Worm (Caenorhabditis elegans) whole organism, early embryonic: ENCODE results near the gene strm-1.

Experiments used
- B0310.2 ChIP-seq: sonication (generic microtip); optimal IDR thresholded peaks from 2 replicates; lab custom pipeline; 2016; ENCODE audit warnings: mild to moderate bottlenecking, missing genetic modification characterization, missing compliant biosample characterization
- F13C5.2 ChIP-seq: sonication (generic microtip); optimal IDR thresholded peaks from 2 replicates; lab custom pipeline; 2017; ENCODE audit warnings: mild to moderate bottlenecking, missing genetic modification characterization, inconsistent platforms, missing compliant biosample characterization
- aly-1 ChIP-seq: sonication (generic microtip); optimal IDR thresholded peaks from 2 replicates; lab custom pipeline; 2016; ENCODE audit warnings: missing genetic modification characterization, missing compliant biosample characterization
- ama-1 ChIP-seq: fragments of 150-350 bp; optimal IDR thresholded peaks from 2 replicates; lab custom pipeline; 2014
- ceh-13 ChIP-seq: fragments of 200-800 bp; sonication (Bioruptor generic); optimal IDR thresholded peaks from 2 replicates; lab custom pipeline; 2018; ENCODE audit warnings: mild to moderate bottlenecking, missing genetic modification characterization, missing compliant biosample characterization
- ceh-36 ChIP-seq: sonication (generic microtip); optimal IDR thresholded peaks from 2 replicates; lab custom pipeline; 2016; ENCODE audit warnings: missing genetic modification characterization, inconsistent platforms, missing compliant biosample characterization
- ets-7 ChIP-seq: sonication (generic microtip); optimal IDR thresholded peaks from 2 replicates; lab custom pipeline; 2016; ENCODE audit warnings: missing genotype, missing genetic modification characterization, missing compliant biosample characterization
- flt-1 ChIP-seq: fragments of 200-800 bp; sonication (Bioruptor generic); IDR thresholded peaks from 2 replicates; pipeline ENCODE4 v1.3.6; 2022; ENCODE audit warnings: missing genetic modification characterization, missing compliant biosample characterization
- hmbx-1 ChIP-seq: sonication (generic microtip); optimal IDR thresholded peaks from 2 replicates; lab custom pipeline; 2016; ENCODE audit warnings: mild to moderate bottlenecking, missing genetic modification characterization, missing compliant biosample characterization
- hmg-4 ChIP-seq: fragments of 200-800 bp; sonication (Bioruptor generic); optimal IDR thresholded peaks from 2 replicates; lab custom pipeline; 2018; ENCODE audit warnings: mild to moderate bottlenecking, missing genetic modification characterization, missing compliant biosample characterization
- hnd-1 ChIP-seq: sonication (generic microtip); optimal IDR thresholded peaks from 2 replicates; lab custom pipeline; 2016; ENCODE audit warnings: missing genetic modification characterization, missing compliant biosample characterization
- pes-1 ChIP-seq: fragments of 200-800 bp; sonication (Bioruptor generic); IDR thresholded peaks from 2 replicates; pipeline ENCODE4 v1.3.6; 2022; ENCODE audit warnings: missing genetic modification reagents, missing genetic modification characterization, missing compliant biosample characterization
- scrt-1 ChIP-seq: fragments of 200-800 bp; sonication (Bioruptor generic); IDR thresholded peaks from 2 replicates; pipeline ENCODE4 v1.3.6; 2022; ENCODE audit warnings: missing genetic modification characterization, missing compliant biosample characterization
- sea-1 ChIP-seq: fragments of 200-800 bp; sonication (Bioruptor generic); conservative IDR thresholded peaks from 2 replicates; pipeline ENCODE4 v1.3.6; 2022; ENCODE audit warnings: missing genetic modification characterization, missing compliant biosample characterization
- tbx-11 ChIP-seq: fragments of 200-800 bp; sonication (Bioruptor generic); IDR thresholded peaks from 2 replicates; pipeline ENCODE4 v1.3.6; 2022; ENCODE audit warnings: missing genetic modification characterization, missing compliant biosample characterization
- tbx-37 ChIP-seq: fragments of 200-800 bp; sonication (Bioruptor generic); conservative IDR thresholded peaks from 2 replicates; pipeline ENCODE4 v1.3.6; 2022; ENCODE audit warnings: missing genetic modification reagents, missing genetic modification characterization, missing compliant biosample characterization
- tra-4 ChIP-seq: sonication (generic microtip); optimal IDR thresholded peaks from 2 replicates; lab custom pipeline; 2017; ENCODE audit warnings: missing genetic modification characterization, missing compliant biosample characterization

Gene strm-1

DNA sequence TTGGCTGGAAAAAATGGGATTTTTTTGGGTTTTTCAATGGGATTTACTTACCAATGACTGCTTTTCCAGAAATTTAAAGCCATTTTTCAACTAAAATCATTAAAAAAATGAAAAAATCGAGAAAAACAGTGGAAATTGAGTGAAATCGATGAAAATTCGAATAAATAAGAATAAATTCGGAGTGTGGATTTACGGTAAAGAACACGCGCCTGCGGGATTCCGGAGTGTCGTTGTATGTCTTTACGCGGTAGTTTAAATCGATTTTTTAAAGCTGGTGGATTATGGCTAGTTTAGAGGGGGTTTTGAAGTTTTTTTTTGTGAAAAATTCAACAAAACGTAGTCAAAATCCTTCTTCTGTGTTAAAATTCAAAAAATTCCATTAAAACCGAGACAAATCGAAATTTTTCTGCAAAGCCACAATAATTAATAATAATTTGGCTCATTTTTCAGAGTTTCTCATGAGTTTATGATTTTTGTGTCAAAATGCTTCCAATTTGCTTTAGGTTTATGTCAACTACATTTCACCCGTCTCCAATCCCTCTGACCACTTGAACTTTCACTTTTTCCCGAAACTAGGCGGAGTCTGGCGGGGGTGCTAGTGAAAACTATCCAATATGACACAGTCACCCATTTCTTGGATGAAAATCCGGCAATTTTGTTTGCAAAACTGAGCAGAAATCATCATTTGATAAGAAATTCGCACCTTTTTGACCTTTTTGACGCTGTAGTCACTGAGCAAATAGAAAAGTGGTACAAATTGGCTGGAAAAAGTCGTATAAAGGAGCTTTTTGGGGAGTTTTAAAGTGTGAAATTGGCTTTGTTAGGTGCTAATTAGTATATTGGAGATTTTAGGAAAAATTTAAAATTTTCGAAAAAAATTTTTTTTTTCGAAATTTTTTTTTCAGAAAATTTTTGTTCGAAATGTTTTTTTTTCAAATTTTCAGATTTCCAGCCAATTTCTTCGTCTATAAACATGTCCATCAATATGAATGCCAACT, at the start of gene strm-1, which contains the start of gene cic-1:
Gene strm-1 (plus strand): TSS at position 945 of the 998 bp plus-strand sequence.
Gene cic-1 (minus strand): TSS at position 96 of the 998 bp plus-strand sequence.
- TF ChIP-seq sea-1 (GFP tag; lab: Robert Waterston, UW) (no peak), ets-7 (tag; lab: Kevin White, UChicago) (no peak), hmbx-1 (tag; lab: Kevin White, UChicago) (no peak), ama-1 (lab: Kevin White, UChicago) (no peak), tbx-37 (GFP tag; lab: Robert Waterston, UW) (no peak), scrt-1 (GFP tag; lab: Robert Waterston, UW) (no peak), hnd-1 (no peak), B0310.2 (tag; lab: Kevin White, UChicago) (no peak), tbx-11 (GFP tag; lab: Robert Waterston, UW) (no peak), tra-4 (tag; lab: Kevin White, UChicago) (no peak), F13C5.2 (tag; lab: Kevin White, UChicago) (no peak), hmg-4 (GFP tag; lab: Kevin White, UChicago) (no peak), aly-1 (tag; lab: Kevin White, UChicago) (no peak)

DNA sequence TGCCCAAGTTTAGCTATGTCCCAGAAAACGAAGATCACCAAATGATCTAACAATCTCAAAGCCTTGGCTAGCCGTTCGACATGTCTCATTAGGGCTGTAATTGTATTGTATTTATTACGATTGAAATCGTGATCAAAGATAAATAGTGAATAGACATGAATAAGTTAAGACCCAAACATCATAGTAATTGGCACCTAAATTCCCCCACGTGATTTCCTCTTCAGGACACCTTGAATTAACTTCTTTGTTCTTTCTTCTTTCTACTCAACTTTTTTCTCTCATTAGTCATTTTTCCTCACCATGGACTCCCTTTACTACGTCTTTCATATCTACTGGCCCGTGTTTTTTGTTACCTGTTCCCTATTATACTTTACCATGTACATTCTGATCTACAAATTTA, 39.2 kb upstream of the strm-1 start, which contains the start of gene srd-69:
Gene srd-69 (plus strand): TSS at position 301 of the 400 bp plus-strand sequence.
- TF ChIP-seq ceh-36 (tag; lab: Kevin White, UChicago) (no peak), ceh-13 (GFP tag; lab: Kevin White, UChicago) (no peak), pes-1 (GFP tag; lab: Robert Waterston, UW) (no peak)

DNA sequence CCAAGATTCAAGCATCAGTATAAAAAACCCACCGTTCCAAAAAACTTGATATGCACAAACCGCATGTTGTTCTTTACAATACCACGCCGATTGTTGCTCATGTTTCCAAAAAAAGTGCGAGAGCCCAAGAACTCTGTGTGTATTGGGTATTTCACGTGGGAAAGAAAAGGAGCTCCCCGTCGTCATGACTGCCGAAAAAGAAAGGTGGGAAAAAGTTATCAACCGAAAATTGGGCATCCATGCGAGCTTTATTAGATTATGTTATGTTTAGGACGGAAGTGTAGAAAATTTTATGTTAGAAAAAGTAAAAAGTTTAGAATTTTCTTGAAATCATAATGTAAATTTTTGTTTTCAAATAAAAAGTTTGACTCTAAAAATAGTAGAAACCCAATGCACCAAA, 33.4 kb upstream of the strm-1 start, which contains the start of gene H04J21.4:
Gene H04J21.4 (minus strand): TSS at position 101 of the 400 bp plus-strand sequence.
- no peak for TF ChIP-seq hnd-1
- TF ChIP-seq flt-1 (GFP tag; lab: Robert Waterston, UW) = no peak
- TF ChIP-seq tbx-37 (GFP tag; lab: Robert Waterston, UW) = no peak
- TF ChIP-seq ceh-13 (GFP tag; lab: Kevin White, UChicago) = no peak
- no peak for TF ChIP-seq scrt-1 (GFP tag; lab: Robert Waterston, UW)
- TF ChIP-seq ceh-36 (tag; lab: Kevin White, UChicago) = no peak
- no peak for TF ChIP-seq tra-4 (tag; lab: Kevin White, UChicago)

ce11 chrIII:2371864-2372263, 30.0 kb upstream of the strm-1 start, which contains the start of gene H04J21.1:
Gene H04J21.1, minus strand, starts transcription at chrIII:2371964.
- no peak for TF ChIP-seq hmbx-1 (tag; lab: Kevin White, UChicago)
- no peak for TF ChIP-seq aly-1 (tag; lab: Kevin White, UChicago)
- TF ChIP-seq scrt-1 (GFP tag; lab: Robert Waterston, UW) = no peak
- no peak for TF ChIP-seq sea-1 (GFP tag; lab: Robert Waterston, UW)

- TF ChIP-seq tbx-11 (GFP tag; lab: Robert Waterston, UW) = no peak
- no peak for TF ChIP-seq hmbx-1 (tag; lab: Kevin White, UChicago)
- TF ChIP-seq pes-1 (GFP tag; lab: Robert Waterston, UW) = no peak
- TF ChIP-seq hmg-4 (GFP tag; lab: Kevin White, UChicago) = no peak
- no peak for TF ChIP-seq hnd-1
- TF ChIP-seq ama-1 (lab: Kevin White, UChicago) = no peak
Measured at ce11 chrIII:2375918-2376317, 26.0 kb upstream of the strm-1 start, which contains the start of gene H14E04.2. Gene H14E04.2, plus strand, starts transcription at chrIII:2376193.

ce11 chrIII:2384364-2384763, 17.5 kb upstream of the strm-1 start:
- TF ChIP-seq ceh-36 (tag; lab: Kevin White, UChicago) (no peak), aly-1 (tag; lab: Kevin White, UChicago) (no peak), pes-1 (GFP tag; lab: Robert Waterston, UW) (no peak)

DNA sequence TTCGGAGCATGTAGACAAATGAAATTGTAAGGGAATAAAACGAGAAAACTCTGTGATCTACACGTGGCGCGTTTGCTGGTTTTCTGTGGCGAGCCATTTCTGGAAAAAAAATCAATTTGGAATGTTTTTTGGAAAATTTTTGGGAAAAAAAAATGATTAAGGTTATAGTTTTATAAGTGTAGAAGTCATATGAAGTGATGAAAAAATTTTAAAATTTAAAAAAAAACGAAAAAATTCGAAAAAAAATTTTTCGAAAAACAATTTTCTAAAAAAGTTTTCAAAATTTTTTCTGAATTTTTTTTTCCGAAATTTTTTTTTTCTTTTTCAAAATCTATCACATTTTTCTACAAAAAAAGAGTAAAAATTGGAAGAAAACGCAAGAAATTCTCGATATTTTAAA, 15.4 kb upstream of the strm-1 start, which contains the start of gene H14E04.3:
Gene H14E04.3 (minus strand): TSS at position 101 of the 400 bp plus-strand sequence.
- no peak for TF ChIP-seq hmg-4 (GFP tag; lab: Kevin White, UChicago)
- no peak for TF ChIP-seq ama-1 (lab: Kevin White, UChicago)
- no peak for TF ChIP-seq scrt-1 (GFP tag; lab: Robert Waterston, UW)
- TF ChIP-seq ets-7 (tag; lab: Kevin White, UChicago) = no peak
- no peak for TF ChIP-seq tbx-37 (GFP tag; lab: Robert Waterston, UW)
- no peak for TF ChIP-seq sea-1 (GFP tag; lab: Robert Waterston, UW)

ce11 chrIII:2391704-2392103, 10.2 kb upstream of the strm-1 start:
- TF ChIP-seq tbx-37 (GFP tag; lab: Robert Waterston, UW) (no peak), pes-1 (GFP tag; lab: Robert Waterston, UW) (no peak), F13C5.2 (tag; lab: Kevin White, UChicago) (no peak), flt-1 (GFP tag; lab: Robert Waterston, UW) (no peak), sea-1 (GFP tag; lab: Robert Waterston, UW) (no peak), scrt-1 (GFP tag; lab: Robert Waterston, UW) (no peak), aly-1 (tag; lab: Kevin White, UChicago) (no peak), tra-4 (tag; lab: Kevin White, UChicago) (no peak), ceh-36 (tag; lab: Kevin White, UChicago) (no peak), ama-1 (lab: Kevin White, UChicago) (no peak), ceh-13 (GFP tag; lab: Kevin White, UChicago) (no peak), hnd-1 (no peak), hmbx-1 (tag; lab: Kevin White, UChicago) (no peak), tbx-11 (GFP tag; lab: Robert Waterston, UW) (no peak), hmg-4 (GFP tag; lab: Kevin White, UChicago) (no peak), ets-7 (tag; lab: Kevin White, UChicago) (no peak), B0310.2 (tag; lab: Kevin White, UChicago) (no peak)
